Worm (Caenorhabditis elegans): ENCODE measurements around the gene nspc-5.

- TF ChIP-seq tbx-9 (tag; optimal IDR thresholded peaks at IDR 0.05; ENCODE audit: borderline replicate concordance): no peak
- TF ChIP-seq nhr-120 (GFP tag; IDR thresholded peaks at IDR 0.05): no peak
- no peak for TF ChIP-seq T07F8.4 (tag; optimal IDR thresholded peaks at IDR 0.05)
- TF ChIP-seq zim-3 (tag; optimal IDR thresholded peaks at IDR 0.05): no peak
- TF ChIP-seq madf-10 (tag; optimal IDR thresholded peaks at IDR 0.05): no peak
- TF ChIP-seq snpc-1.1 (tag; optimal IDR thresholded peaks at IDR 0.05; ENCODE audit: insufficient read depth): no peak
These were observed 34.3 kb upstream of the nspc-5 start for ce11 chrX:8504207-8504606.
